Fruit fly (Drosophila melanogaster) whole organism, prepupa: ENCODE measurements around the gene GlcAT-S.

Experiments
- CG16779 ChIP-seq: fragments of 200-800 bp; sonication (Bioruptor generic); optimal IDR thresholded peaks from 3 replicates; lab custom pipeline; 2017; ENCODE audit warnings: missing biosample characterization, mild to moderate bottlenecking, missing genetic modification characterization
- achi ChIP-seq: fragments of 200-800 bp; sonication (Bioruptor generic); optimal IDR thresholded peaks from 3 replicates; lab custom pipeline; 2016; ENCODE audit warnings: missing biosample characterization, missing genetic modification characterization

DNA sequence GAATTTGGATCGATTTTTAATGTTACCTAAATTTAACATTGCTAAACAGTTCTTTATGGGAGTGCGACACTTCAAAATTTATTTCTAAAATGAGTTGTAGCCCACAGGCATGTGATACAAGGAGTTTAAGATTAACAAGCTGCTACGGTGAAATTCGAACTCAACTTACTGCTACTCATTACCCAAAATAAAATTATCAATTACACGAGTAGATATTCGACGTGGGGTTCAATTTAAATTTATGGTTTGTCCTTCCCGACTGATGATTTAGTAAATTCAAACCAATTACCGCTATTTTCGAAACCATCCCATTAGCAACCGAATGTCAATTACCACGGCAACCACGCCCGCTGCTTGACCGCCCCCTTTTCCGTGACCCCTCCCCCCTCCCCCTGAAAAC lies 8.9 kb downstream of the GlcAT-S start, which contains the start of gene CG31882:
- no peak for TF ChIP-seq CG16779 (tag; lab: Kevin White, UChicago)
- TF ChIP-seq achi (GFP tag; lab: Kevin White, UChicago): no peak
